Worm (Caenorhabditis elegans) whole organism, L4 larva: ENCODE results near the gene hpo-30.

ENCODE experiments used
- Y5F2A.4 ChIP-seq: fragments of 200-800 bp; sonication (Bioruptor generic); optimal IDR thresholded peaks from 2 replicates; lab custom pipeline; 2018; ENCODE audit warnings: mild to moderate bottlenecking, missing genetic modification characterization, missing compliant biosample characterization
- ama-1 ChIP-seq: fragments of 150-350 bp; optimal IDR thresholded peaks from 2 replicates; lab custom pipeline; 2014; ENCODE audit warnings: inconsistent platforms, mixed read lengths
- ceh-82 ChIP-seq: sonication (generic microtip); optimal IDR thresholded peaks from 2 replicates; lab custom pipeline; 2017; ENCODE audit warnings: missing biosample characterization, missing genetic modification characterization
- lim-7 ChIP-seq: fragments of 200-800 bp; sonication (Bioruptor generic); IDR thresholded peaks from 2 replicates; pipeline ENCODE4 v1.3.6; 2022; ENCODE audit warnings: missing genetic modification characterization, missing compliant biosample characterization
- nhr-11 ChIP-seq: fragments of 150-350 bp; optimal IDR thresholded peaks from 2 replicates; lab custom pipeline; 2014; ENCODE audit warnings: missing biosample characterization, missing genetic modification characterization
- nhr-28 ChIP-seq: fragments of 150-350 bp; optimal IDR thresholded peaks from 2 replicates; lab custom pipeline; 2014; ENCODE audit warnings: missing biosample characterization, missing genetic modification characterization
- nhr-76 ChIP-seq: fragments of 150-350 bp; optimal IDR thresholded peaks from 2 replicates; lab custom pipeline; 2014; ENCODE audit warnings: missing biosample characterization, missing genetic modification characterization
- zag-1 ChIP-seq: fragments of 150-350 bp; optimal IDR thresholded peaks from 2 replicates; lab custom pipeline; 2014; ENCODE audit warnings: missing biosample characterization, missing genetic modification characterization

- TF ChIP-seq nhr-11 (tag; lab: Kevin White, UChicago) (peak; percentile 47), lim-7 (GFP tag; lab: Robert Waterston, UW) (peak; percentile 100), nhr-28 (no peak), zag-1 (tag; lab: Kevin White, UChicago) (peak; percentile 26), Y5F2A.4 (GFP tag; lab: Kevin White, UChicago) (peak; percentile 98), nhr-76 (no peak), ama-1 (peak; percentile 91), ceh-82 (tag; lab: Kevin White, UChicago) (no peak)
Observed at ce11 chrV:12303453-12304077, 6.6 kb downstream of the hpo-30 start.
